Fruit fly (Drosophila melanogaster) whole organism, wandering third instar larva: ENCODE measurements around the gene Chsy.

Source experiments
- Abd-B ChIP-seq: fragments of >200 bp; optimal IDR thresholded peaks from 2 replicates; lab custom pipeline; 2017; ENCODE audit warnings: missing biosample characterization, missing genetic modification characterization
- CG32264 ChIP-seq: fragments of 200-800 bp; sonication (Bioruptor generic); optimal IDR thresholded peaks from 2 replicates; lab custom pipeline; 2016; ENCODE audit warnings: missing biosample characterization, missing genetic modification characterization
- Dfd ChIP-seq: fragments of >200 bp; optimal IDR thresholded peaks from 2 replicates; lab custom pipeline; 2017; ENCODE audit warnings: missing biosample characterization, missing genetic modification characterization
- Hr78 ChIP-seq: fragments of >200 bp; optimal IDR thresholded peaks from 2 replicates; lab custom pipeline; 2017; ENCODE audit warnings: missing biosample characterization, missing genetic modification characterization
- Mio ChIP-seq: sonication (Bioruptor generic); optimal IDR thresholded peaks from 2 replicates; lab custom pipeline; 2016; ENCODE audit warnings: missing biosample characterization, missing genetic modification characterization
- dsf ChIP-seq: sonication (Bioruptor generic); optimal IDR thresholded peaks from 2 replicates; lab custom pipeline; 2016; ENCODE audit warnings: missing biosample characterization, missing genetic modification characterization, borderline replicate concordance
- jim ChIP-seq: fragments of 175-275, 200-325 bp; sonication (Bioruptor generic); optimal IDR thresholded peaks from 2 replicates; lab custom pipeline; 2016; ENCODE audit warnings: missing biosample characterization, mild to moderate bottlenecking, missing genetic modification characterization
- pan ChIP-seq: fragments of >200 bp; optimal IDR thresholded peaks from 2 replicates; lab custom pipeline; 2017
- usp ChIP-seq: fragments of >200 bp; optimal IDR thresholded peaks from 2 replicates; lab custom pipeline; 2017; ENCODE audit warnings: missing biosample characterization, missing genetic modification characterization

DNA sequence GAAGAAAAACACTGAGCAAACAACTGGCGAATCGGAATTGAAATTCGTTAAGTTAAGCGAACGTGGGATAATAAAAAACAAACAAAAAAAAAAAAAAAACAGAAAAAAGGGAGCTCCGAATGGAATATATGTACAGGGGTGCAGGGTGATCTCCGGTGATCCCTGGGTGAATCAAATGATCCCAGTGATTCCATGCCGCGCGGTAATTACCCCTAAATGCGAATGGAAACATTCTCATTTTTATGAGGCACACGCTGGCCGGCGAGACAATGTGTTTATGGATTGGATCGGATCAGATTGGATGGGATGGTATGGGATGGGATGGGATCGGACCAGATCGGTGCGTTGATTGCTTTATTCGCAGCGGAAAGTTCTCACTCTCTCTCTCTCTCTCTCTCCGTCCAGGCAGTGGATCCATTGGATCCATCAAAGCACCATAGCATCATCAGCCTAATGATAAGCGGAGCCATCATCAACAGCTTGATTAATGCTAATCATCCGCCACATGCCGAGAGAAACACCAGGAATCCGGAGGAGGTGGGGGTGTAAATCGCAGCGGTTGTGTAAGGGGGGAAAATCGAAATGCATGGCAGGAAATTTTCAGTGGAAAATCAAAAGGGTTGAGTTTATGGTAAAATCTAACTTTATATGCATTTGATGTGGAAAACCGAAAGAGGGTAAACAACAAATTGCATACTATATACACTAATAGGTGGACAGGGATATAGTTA, 47.7 kb downstream of the Chsy start:
- TF ChIP-seq Mio (no peak), pan (lab: Kevin White, UChicago) (no peak), Abd-B (GFP tag; lab: Kevin White, UChicago) (no peak), Dfd (GFP tag; lab: Kevin White, UChicago) (no peak), CG32264 (GFP tag; lab: Kevin White, UChicago) (no peak), dsf (GFP tag; lab: Kevin White, UChicago) (no peak), jim (GFP tag; lab: Kevin White, UChicago) (no peak), usp (GFP tag; lab: Kevin White, UChicago) (no peak), Hr78 (no peak)
